Worm (Caenorhabditis elegans): ENCODE measurements around the gene F17C11.6.

The F17C11.6 gene

DNA sequence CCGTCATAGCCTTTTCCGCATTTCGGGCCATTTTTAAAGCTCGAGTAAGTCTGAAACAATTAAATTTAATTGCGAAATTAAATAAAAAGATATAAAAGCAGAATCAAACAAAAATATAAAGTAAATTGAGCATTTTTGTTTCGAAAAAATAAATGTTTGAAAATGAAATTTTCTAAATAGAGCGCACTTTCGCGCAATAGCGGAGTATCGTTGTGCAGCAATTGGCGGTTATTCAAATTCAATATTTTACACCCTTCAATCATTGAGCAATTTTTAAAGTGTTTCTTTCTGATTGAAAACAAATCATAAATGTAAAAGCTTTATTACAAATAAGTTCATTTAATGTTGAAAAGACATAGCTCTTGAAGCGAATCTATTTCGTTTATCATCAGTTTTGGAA is 45.7 kb downstream of the F17C11.6 start, which contains the start of gene isy-1 (continued):
- TF ChIP-seq snpc-1.2 (GFP tag; IDR thresholded peaks at IDR 0.05) (no peak), F44E2.7 (GFP tag; IDR thresholded peaks at IDR 0.05) (no peak), ceh-32 (tag; optimal IDR thresholded peaks at IDR 0.05; ENCODE audit: poor library complexity) (no peak), hlh-11 (tag; optimal IDR thresholded peaks at IDR 0.05) (no peak), ctbp-1 (GFP tag; IDR thresholded peaks at IDR 0.05) (no peak), ztf-11 (tag; optimal IDR thresholded peaks at IDR 0.05) (no peak), dmd-6 (GFP tag; IDR thresholded peaks at IDR 0.05) (no peak), ceh-82 (tag; optimal IDR thresholded peaks at IDR 0.05) (no peak), hlh-30 (tag; optimal IDR thresholded peaks at IDR 0.05; ENCODE audit: insufficient read depth) (peak; percentile 54), lsy-2 (tag; optimal IDR thresholded peaks at IDR 0.05) (peak in 1 of 2 experiments; percentile 86), tag-97 (GFP tag; IDR thresholded peaks at IDR 0.05) (no peak), unc-62 (GFP tag; optimal IDR thresholded peaks at IDR 0.05 in 1 of 2) (no peak), unc-62 (tag; optimal IDR thresholded peaks at IDR 0.05) (no peak), R02D3.7 (tag; optimal IDR thresholded peaks at IDR 0.05) (no peak), tra-1 (GFP tag; IDR thresholded peaks at IDR 0.05) (no peak), ces-1 (GFP tag; optimal IDR thresholded peaks at IDR 0.05) (peak; percentile 32), cey-2 (tag; optimal IDR thresholded peaks at IDR 0.05; ENCODE audit: borderline replicate concordance, insufficient read depth) (no peak), ceh-20 (GFP tag; IDR thresholded peaks at IDR 0.05) (no peak), nhr-77 (tag; optimal IDR thresholded peaks at IDR 0.05) (peak; percentile 60), nhr-48 (tag; optimal IDR thresholded peaks at IDR 0.05) (no peak), lin-13 (GFP tag; optimal IDR thresholded peaks at IDR 0.05) (no peak), nhr-76 (tag; optimal IDR thresholded peaks at IDR 0.05) (no peak), nhr-102 (tag; optimal IDR thresholded peaks at IDR 0.05) (no peak), nhr-6 (tag; optimal IDR thresholded peaks at IDR 0.05) (peak; percentile 70), unc-39 (tag; optimal IDR thresholded peaks at IDR 0.05) (no peak), daf-12 (tag; optimal IDR thresholded peaks at IDR 0.05) (no peak), zag-1 (tag; optimal IDR thresholded peaks at IDR 0.05) (no peak), hmg-1.1 (GFP tag; IDR thresholded peaks at IDR 0.05) (0 out of 2 replicates have a peak, but pooled peaks have one; percentile 18), ceh-44 (GFP tag; IDR thresholded peaks at IDR 0.05) (no peak), Y48G9A.11 (GFP tag; IDR thresholded peaks at IDR 0.05) (peak; percentile 86), ceh-28 (tag; optimal IDR thresholded peaks at IDR 0.05) (no peak), egl-27 (tag; optimal IDR thresholded peaks at IDR 0.05) (no peak), lin-15B (tag; optimal IDR thresholded peaks at IDR 0.05) (peak; percentile 34), nhr-28 (tag; optimal IDR thresholded peaks at IDR 0.05) (peak; percentile 53), lir-3 (tag; optimal IDR thresholded peaks at IDR 0.05) (no peak), F10B5.3 (tag; optimal IDR thresholded peaks at IDR 0.05) (no peak), D1046.2 (GFP tag; IDR thresholded peaks at IDR 0.05) (no peak), daf-16 (GFP tag; optimal IDR thresholded peaks at IDR 0.05) (no peak), daf-16 (tag; optimal IDR thresholded peaks at IDR 0.05) (peak; percentile 19), rbr-2 (tag; optimal IDR thresholded peaks at IDR 0.05) (peak; percentile 16), ZK546.5 (tag; optimal IDR thresholded peaks at IDR 0.05) (no peak), zfp-3 (GFP tag; conservative IDR thresholded peaks at IDR 0.05) (no peak)

- no peak for TF ChIP-seq F37D6.2 (tag; optimal IDR thresholded peaks at IDR 0.05)
- no peak for TF ChIP-seq mxl-2 (GFP tag; conservative IDR thresholded peaks at IDR 0.05)
- TF ChIP-seq gei-8 (GFP tag; optimal IDR thresholded peaks at IDR 0.05) = no peak
- no peak for TF ChIP-seq ctbp-1 (GFP tag; IDR thresholded peaks at IDR 0.05)
- TF ChIP-seq aly-2 (tag; optimal IDR thresholded peaks at IDR 0.05) = no peak
- no peak for TF ChIP-seq pqm-1 (tag; optimal IDR thresholded peaks at IDR 0.05)
Observed at ce11 chrV:11002434-11002833, 47.5 kb downstream of the F17C11.6 start, which contains the start of gene F53B7.4. TSS of gene F53B7.4 (minus strand) at chrV:11002534.

Measured in whole organism, L4 larva.